Fruit fly (Drosophila melanogaster): ENCODE results near the gene rols.

The rols gene

DNA sequence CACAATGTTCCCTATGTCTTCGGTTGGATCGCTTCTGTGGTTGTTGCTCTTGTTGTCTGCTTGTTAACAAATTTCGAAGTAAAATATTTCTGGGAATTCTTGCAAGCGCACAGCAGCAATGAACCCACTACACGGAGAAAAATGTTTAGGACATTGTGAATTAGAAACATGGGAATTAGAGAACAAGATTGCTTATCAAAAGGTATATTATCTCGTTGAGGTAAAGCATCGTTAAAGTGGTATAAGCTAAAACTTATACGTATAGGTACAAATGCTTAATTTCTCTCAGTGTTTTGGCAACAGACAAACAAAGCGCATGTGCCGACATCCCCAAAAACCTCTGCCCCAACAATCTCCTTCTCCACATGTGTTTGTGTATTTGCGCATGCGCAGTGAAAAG lies 11.0 kb downstream of the rols start:
- TF ChIP-seq CG17806 (tag; optimal IDR thresholded peaks at IDR 0.05) = peak; percentile 66
- no peak for TF ChIP-seq CG12605 (GFP tag; IDR thresholded peaks at IDR 0.05)
- TF ChIP-seq CG13204 (GFP tag; optimal IDR thresholded peaks at IDR 0.05) = no peak
- TF ChIP-seq CG4496 (GFP tag; IDR thresholded peaks at IDR 0.05) = peak; percentile 72; the same call in 2 of the 3 replicates
- peak; percentile 60 for TF ChIP-seq CG8301 (tag; optimal IDR thresholded peaks at IDR 0.05)
- peak; percentile 72 for TF ChIP-seq Pif1A (GFP tag; optimal IDR thresholded peaks at IDR 0.05)
- peak; percentile 16 for TF ChIP-seq CG34367 (tag; optimal IDR thresholded peaks at IDR 0.05)
- no peak for TF ChIP-seq CG10348 (GFP tag; IDR thresholded peaks at IDR 0.05)
- no peak for TF ChIP-seq D1 (tag; optimal IDR thresholded peaks at IDR 0.05)
- TF ChIP-seq Ets98B (GFP tag; IDR thresholded peaks at IDR 0.05) = 0 out of 2 replicates have a peak, but pooled peaks have one; percentile 15
- TF ChIP-seq Snoo (tag; optimal IDR thresholded peaks at IDR 0.05) = peak; percentile 82
- peak; percentile 64 for TF ChIP-seq CG8159 (tag; optimal IDR thresholded peaks at IDR 0.05)
- peak; percentile 39 for TF ChIP-seq CG15710 (tag; optimal IDR thresholded peaks at IDR 0.05)
- TF ChIP-seq rn (GFP tag; IDR thresholded peaks at IDR 0.05) = no peak
- TF ChIP-seq gl (tag; optimal IDR thresholded peaks at IDR 0.05) = no peak
- peak; percentile 62 for TF ChIP-seq CG9948 (tag; optimal IDR thresholded peaks at IDR 0.05)
- peak; percentile 19; the same call in 1 of the 3 replicates for TF ChIP-seq fd96Ca (GFP tag; IDR thresholded peaks at IDR 0.05)
- no peak for TF ChIP-seq CG32121 (GFP tag; IDR thresholded peaks at IDR 0.05)
- peak; percentile 55 for TF ChIP-seq Pif1B (GFP tag; optimal IDR thresholded peaks at IDR 0.05)
- no peak for TF ChIP-seq EcR (GFP tag; optimal IDR thresholded peaks at IDR 0.05)
- TF ChIP-seq CG14655 (GFP tag; optimal IDR thresholded peaks at IDR 0.05) = peak; percentile 71

DNA sequence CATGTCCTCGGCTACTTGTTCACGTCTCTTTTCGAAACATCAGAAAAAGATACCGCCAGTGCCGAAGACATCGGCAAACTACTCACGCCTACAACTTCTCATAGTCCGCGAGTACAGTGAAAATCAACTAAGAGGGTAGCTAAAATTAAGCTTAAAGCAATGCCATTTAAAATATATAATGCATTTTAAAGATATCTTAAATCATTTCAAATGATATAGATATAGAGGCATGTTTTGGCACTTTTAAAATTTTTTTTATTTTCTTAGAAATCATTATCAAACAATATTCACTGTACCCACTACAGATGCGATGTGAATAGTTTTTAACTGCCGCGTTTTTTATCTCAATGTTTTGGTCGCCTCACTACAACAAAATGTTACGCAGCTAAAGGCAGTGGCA lies 14.0 kb downstream of the rols start:
- TF ChIP-seq Pif1A (GFP tag; optimal IDR thresholded peaks at IDR 0.05) (peak; percentile 13), CG17806 (tag; optimal IDR thresholded peaks at IDR 0.05) (peak; percentile 22), CG12605 (GFP tag; IDR thresholded peaks at IDR 0.05) (peak; percentile 36; the same call in 1 of the 2 replicates), D1 (tag; optimal IDR thresholded peaks at IDR 0.05) (no peak), CG14655 (GFP tag; optimal IDR thresholded peaks at IDR 0.05) (peak; percentile 46), CG4496 (GFP tag; IDR thresholded peaks at IDR 0.05) (peak; percentile 59; the same call in 1 of the 3 replicates), CG8159 (tag; optimal IDR thresholded peaks at IDR 0.05) (peak; percentile 43), fd96Ca (GFP tag; IDR thresholded peaks at IDR 0.05) (no peak), rn (GFP tag; IDR thresholded peaks at IDR 0.05) (0 out of 2 replicates have a peak, but pooled peaks have one; percentile 17), CG15710 (tag; optimal IDR thresholded peaks at IDR 0.05) (peak; percentile 8), CG8301 (tag; optimal IDR thresholded peaks at IDR 0.05) (no peak), Ets98B (GFP tag; IDR thresholded peaks at IDR 0.05) (peak; percentile 21; the same call in 1 of the 2 replicates), Pif1B (GFP tag; optimal IDR thresholded peaks at IDR 0.05) (no peak), CG32121 (GFP tag; IDR thresholded peaks at IDR 0.05) (peak; percentile 43; the same call in 1 of the 2 replicates), CG34367 (tag; optimal IDR thresholded peaks at IDR 0.05) (no peak), EcR (GFP tag; optimal IDR thresholded peaks at IDR 0.05) (no peak), Snoo (tag; optimal IDR thresholded peaks at IDR 0.05) (no peak), CG9948 (tag; optimal IDR thresholded peaks at IDR 0.05) (peak; percentile 0), CG13204 (GFP tag; optimal IDR thresholded peaks at IDR 0.05) (no peak), CG10348 (GFP tag; IDR thresholded peaks at IDR 0.05) (no peak), gl (tag; optimal IDR thresholded peaks at IDR 0.05) (no peak)

DNA sequence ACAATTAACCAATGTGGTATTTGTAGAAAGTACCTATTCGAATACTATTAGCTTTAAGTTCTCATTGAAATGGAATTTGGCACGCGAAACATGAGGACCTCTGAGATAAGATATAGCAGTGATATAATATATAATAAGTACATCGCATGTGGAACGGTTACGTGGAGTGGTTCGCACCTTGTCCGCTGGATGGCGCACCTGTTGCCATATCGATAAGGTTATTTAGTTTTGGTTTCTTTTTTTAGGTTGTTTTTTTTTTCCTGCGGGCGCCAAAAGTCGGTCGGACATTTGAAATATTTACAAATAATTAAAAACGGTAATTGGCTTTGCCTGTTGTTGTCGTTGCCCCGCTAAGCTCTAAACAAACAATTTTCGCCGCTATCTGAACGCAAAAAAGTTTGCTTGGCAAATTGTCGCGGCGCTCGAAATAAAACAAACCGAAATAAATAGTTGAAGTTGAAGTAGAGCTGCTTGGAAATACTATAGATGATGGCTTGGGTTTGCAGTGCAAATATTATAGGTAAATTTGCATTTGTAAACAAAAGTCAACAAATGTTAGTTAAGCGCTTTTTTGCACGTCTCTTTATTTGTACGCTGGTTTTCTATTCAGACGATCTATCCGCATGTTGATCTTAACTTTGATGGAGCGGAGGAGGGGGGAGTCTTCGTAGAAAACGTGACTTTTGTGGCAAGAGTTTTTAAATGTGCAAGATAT lies 14.9 kb downstream of the rols start:
- no peak for TF ChIP-seq CG9948 (tag; optimal IDR thresholded peaks at IDR 0.05)
- no peak for TF ChIP-seq CG15710 (tag; optimal IDR thresholded peaks at IDR 0.05)

DNA sequence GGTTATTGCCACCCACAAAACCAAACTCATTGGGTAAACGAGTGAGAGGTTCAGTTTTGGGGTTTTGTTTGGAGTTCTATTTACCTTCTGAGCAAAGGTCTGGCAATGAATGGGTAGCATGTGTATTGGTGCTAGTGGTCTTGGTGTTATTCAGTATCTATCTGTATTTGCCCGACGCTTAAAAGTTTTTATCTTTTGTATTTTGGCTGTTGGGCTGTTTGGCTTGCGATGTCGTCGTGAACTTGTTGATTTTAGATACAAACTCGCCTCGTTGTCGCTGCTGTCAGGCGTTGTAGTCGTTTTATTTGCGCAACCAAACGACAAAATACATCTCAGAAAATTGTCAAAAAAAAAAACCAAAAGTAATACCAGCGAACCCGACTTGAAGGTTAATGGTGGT lies 19.2 kb downstream of the rols start:
- no peak for TF ChIP-seq gl (tag; optimal IDR thresholded peaks at IDR 0.05)
- no peak for TF ChIP-seq CG14655 (GFP tag; optimal IDR thresholded peaks at IDR 0.05)
- TF ChIP-seq EcR (GFP tag; optimal IDR thresholded peaks at IDR 0.05) = no peak

DNA sequence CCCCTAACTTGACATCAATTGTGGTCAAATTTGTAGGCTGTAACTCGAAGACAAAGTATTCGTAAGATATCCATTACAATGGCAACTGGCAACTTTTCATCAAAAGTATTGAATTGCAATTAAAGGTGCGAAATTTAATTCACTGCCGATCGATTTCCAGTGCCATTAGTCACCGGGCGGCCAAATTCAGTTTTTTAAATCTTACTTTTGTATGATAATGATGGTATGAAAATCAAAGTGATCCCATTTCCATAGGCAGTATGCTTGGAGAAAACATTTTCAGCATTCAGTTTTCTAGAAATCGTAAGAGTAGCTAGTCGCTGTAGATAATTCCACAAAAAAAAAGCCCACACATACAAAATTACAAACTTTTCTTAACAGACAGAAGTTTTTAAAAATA lies 20.4 kb downstream of the rols start, which contains the start of gene CG43638:
TSS of gene CG43638 (plus strand) at position 301 of the 400 bp plus-strand sequence.
- TF ChIP-seq CG12605 (GFP tag; IDR thresholded peaks at IDR 0.05) (no peak), CG34367 (tag; optimal IDR thresholded peaks at IDR 0.05) (no peak), CG13204 (GFP tag; optimal IDR thresholded peaks at IDR 0.05) (no peak), CG17806 (tag; optimal IDR thresholded peaks at IDR 0.05) (no peak), CG8301 (tag; optimal IDR thresholded peaks at IDR 0.05) (no peak), CG15710 (tag; optimal IDR thresholded peaks at IDR 0.05) (no peak), Pif1B (GFP tag; optimal IDR thresholded peaks at IDR 0.05) (no peak)

- TF ChIP-seq Pif1A (GFP tag; optimal IDR thresholded peaks at IDR 0.05) (no peak), CG9948 (tag; optimal IDR thresholded peaks at IDR 0.05) (no peak), CG8301 (tag; optimal IDR thresholded peaks at IDR 0.05) (no peak), CG14655 (GFP tag; optimal IDR thresholded peaks at IDR 0.05) (no peak), Pif1B (GFP tag; optimal IDR thresholded peaks at IDR 0.05) (no peak), EcR (GFP tag; optimal IDR thresholded peaks at IDR 0.05) (no peak), CG15710 (tag; optimal IDR thresholded peaks at IDR 0.05) (no peak), CG13204 (GFP tag; optimal IDR thresholded peaks at IDR 0.05) (no peak), gl (tag; optimal IDR thresholded peaks at IDR 0.05) (no peak), CG32121 (GFP tag; IDR thresholded peaks at IDR 0.05) (no peak), CG34367 (tag; optimal IDR thresholded peaks at IDR 0.05) (no peak), Snoo (tag; optimal IDR thresholded peaks at IDR 0.05) (no peak), fd96Ca (GFP tag; IDR thresholded peaks at IDR 0.05) (no peak), CG10348 (GFP tag; IDR thresholded peaks at IDR 0.05) (no peak), CG12605 (GFP tag; IDR thresholded peaks at IDR 0.05) (no peak)
Measured at dm6 chr3L:12042087-12042486, 22.6 kb downstream of the rols start, which contains the start of gene CG6793. Gene CG6793 (plus strand): TSS chr3L:12042387.

All from whole organism, pupa.